Worm (Caenorhabditis elegans) whole organism, midembryonic: ENCODE results near the gene T26C12.3.

Experiments
- T22C8.4 ChIP-seq: fragments of 200-800 bp; sonication (Bioruptor generic); IDR thresholded peaks from 2 replicates; pipeline ENCODE4 v1.3.6; 2022; ENCODE audit warnings: missing genetic modification characterization, missing compliant biosample characterization
- tab-1 ChIP-seq: fragments of 200-800 bp; sonication (Bioruptor generic); IDR thresholded peaks from 2 replicates; pipeline ENCODE4 v1.3.6; 2022; ENCODE audit warnings: missing genetic modification characterization, missing compliant biosample characterization

- TF ChIP-seq tab-1 (GFP tag; lab: Robert Waterston, UW) = no peak
- TF ChIP-seq T22C8.4 (GFP tag; lab: Robert Waterston, UW) = no peak
Observed at ce11 chrIV:3260216-3260615, 13.0 kb downstream of the T26C12.3 start.
